Worm (Caenorhabditis elegans): ENCODE results near the gene M01H9.5.

DNA sequence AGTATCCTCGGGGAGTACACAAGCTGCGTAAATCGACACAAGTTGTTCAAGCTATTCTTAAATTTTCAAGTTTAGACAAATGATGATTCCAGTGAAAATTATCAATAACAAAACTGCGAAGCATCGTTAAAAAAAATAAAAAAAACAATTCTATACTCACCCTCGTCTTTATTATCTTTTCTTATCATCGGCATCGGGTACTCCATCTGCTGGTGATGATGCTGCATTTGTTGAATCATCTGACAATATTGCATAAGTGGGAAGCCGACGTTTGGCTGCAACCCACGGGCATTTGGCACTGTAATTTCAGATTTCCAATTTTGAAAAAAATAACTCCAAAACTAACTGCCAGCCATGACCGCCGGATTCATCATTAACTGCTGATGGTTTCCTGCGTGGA is 16.0 kb downstream of the M01H9.5 start:
- TF ChIP-seq lin-32 (GFP tag; optimal IDR thresholded peaks at IDR 0.05), result no peak
- no peak for TF ChIP-seq ces-1 (GFP tag; optimal IDR thresholded peaks at IDR 0.05)
- no peak for TF ChIP-seq snpc-4 (tag; optimal IDR thresholded peaks at IDR 0.05)
- no peak for TF ChIP-seq elt-3 (tag; optimal IDR thresholded peaks at IDR 0.05)
- no peak for TF ChIP-seq unc-62 (GFP tag; optimal IDR thresholded peaks at IDR 0.05)
- no peak for TF ChIP-seq lin-13 (tag; optimal IDR thresholded peaks at IDR 0.05)
- TF ChIP-seq mab-5 (tag; optimal IDR thresholded peaks at IDR 0.05), result no peak
- TF ChIP-seq nhr-76 (tag; optimal IDR thresholded peaks at IDR 0.05), result no peak
- no peak for TF ChIP-seq ztf-11 (tag; optimal IDR thresholded peaks at IDR 0.05)
- TF ChIP-seq nhr-28 (tag; optimal IDR thresholded peaks at IDR 0.05), result no peak
- no peak for TF ChIP-seq lsy-2 (tag; optimal IDR thresholded peaks at IDR 0.05)
- no peak for TF ChIP-seq hlh-1 (tag; optimal IDR thresholded peaks at IDR 0.05)

Measured in whole organism, mixed stage, embryonic.